Worm (Caenorhabditis elegans) whole organism, mixed stage, embryonic: ENCODE measurements around the gene sre-12.

ENCODE experiments used
- M03D4.4 ChIP-seq: sonication (generic microtip); optimal IDR thresholded peaks from 2 replicates; lab custom pipeline; 2017; ENCODE audit warnings: mild to moderate bottlenecking, missing genetic modification characterization, missing compliant biosample characterization
- ceh-39 ChIP-seq: fragments of 150-350 bp; optimal IDR thresholded peaks from 2 replicates; lab custom pipeline; 2014; ENCODE audit warnings: missing biosample characterization, missing genetic modification characterization
- cnd-1 ChIP-seq: fragments of 200-800 bp; sonication (Bioruptor generic); optimal IDR thresholded peaks from 2 replicates; lab custom pipeline; 2018; ENCODE audit warnings: mild to moderate bottlenecking, missing genetic modification characterization, missing compliant biosample characterization
- elt-3 ChIP-seq: fragments of 150-350 bp; optimal IDR thresholded peaks from 2 replicates; lab custom pipeline; 2014; ENCODE audit warnings: missing biosample characterization, missing genetic modification characterization
- mab-5 ChIP-seq: fragments of 150-350 bp; optimal IDR thresholded peaks from 2 replicates; lab custom pipeline; 2014; ENCODE audit warnings: missing biosample characterization, missing genetic modification characterization
- nhr-12 ChIP-seq: fragments of 150-350 bp; optimal IDR thresholded peaks from 2 replicates; lab custom pipeline; 2014; ENCODE audit warnings: missing biosample characterization, missing genetic modification characterization
- nhr-28 ChIP-seq: fragments of 150-350 bp; optimal IDR thresholded peaks from 2 replicates; lab custom pipeline; 2014; ENCODE audit warnings: missing biosample characterization, missing genetic modification characterization
- snpc-4 ChIP-seq: fragments of 150-350 bp; optimal IDR thresholded peaks from 2 replicates; lab custom pipeline; 2014; ENCODE audit warnings: missing biosample characterization, missing genetic modification characterization
- unc-62 ChIP-seq: fragments of 150-350 bp; optimal IDR thresholded peaks from 2 replicates; lab custom pipeline; 2014; ENCODE audit warnings: missing biosample characterization, missing genetic modification reagents, missing genetic modification characterization
- ztf-11 ChIP-seq: fragments of 150-350 bp; optimal IDR thresholded peaks from 2 replicates; lab custom pipeline; 2014; ENCODE audit warnings: missing biosample characterization, missing genetic modification characterization

DNA sequence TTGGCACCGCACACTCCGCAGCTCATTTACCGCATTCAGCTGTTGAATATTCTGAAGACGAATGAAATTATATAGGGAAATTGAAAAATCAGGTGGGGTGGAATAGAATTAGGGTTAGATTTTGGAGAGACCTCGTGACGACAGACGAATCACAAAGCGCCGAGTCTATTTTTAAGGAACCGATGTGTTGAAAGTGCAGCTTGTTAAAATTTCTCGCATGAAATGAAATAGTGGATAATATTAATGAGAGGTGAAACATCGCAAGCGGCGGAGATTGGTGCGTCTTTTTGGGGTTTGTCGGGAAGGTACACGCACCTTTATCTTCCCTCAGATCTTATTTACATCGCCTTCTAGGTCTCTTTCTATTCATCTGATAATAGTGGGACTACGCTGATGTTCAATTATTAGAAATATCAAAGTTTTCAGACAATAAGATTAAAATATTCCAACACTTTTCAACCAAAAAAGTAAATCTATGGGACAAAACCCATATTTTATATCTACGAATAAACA is 10.8 kb upstream of the sre-12 start, which contains the start of gene nhr-140:
- TF ChIP-seq unc-62 (no peak), ztf-11 (no peak), nhr-12 (tag; lab: Kevin White, UChicago) (no peak), nhr-28 (tag; lab: Kevin White, UChicago) (no peak), cnd-1 (no peak), M03D4.4 (tag; lab: Kevin White, UChicago) (no peak), snpc-4 (tag; lab: Kevin White, UChicago) (no peak), elt-3 (tag; lab: Kevin White, UChicago) (no peak), mab-5 (tag; lab: Kevin White, UChicago) (no peak), ceh-39 (tag; lab: Kevin White, UChicago) (no peak)
